Worm (Caenorhabditis elegans): ENCODE results near the gene tat-1.

Gene tat-1

DNA sequence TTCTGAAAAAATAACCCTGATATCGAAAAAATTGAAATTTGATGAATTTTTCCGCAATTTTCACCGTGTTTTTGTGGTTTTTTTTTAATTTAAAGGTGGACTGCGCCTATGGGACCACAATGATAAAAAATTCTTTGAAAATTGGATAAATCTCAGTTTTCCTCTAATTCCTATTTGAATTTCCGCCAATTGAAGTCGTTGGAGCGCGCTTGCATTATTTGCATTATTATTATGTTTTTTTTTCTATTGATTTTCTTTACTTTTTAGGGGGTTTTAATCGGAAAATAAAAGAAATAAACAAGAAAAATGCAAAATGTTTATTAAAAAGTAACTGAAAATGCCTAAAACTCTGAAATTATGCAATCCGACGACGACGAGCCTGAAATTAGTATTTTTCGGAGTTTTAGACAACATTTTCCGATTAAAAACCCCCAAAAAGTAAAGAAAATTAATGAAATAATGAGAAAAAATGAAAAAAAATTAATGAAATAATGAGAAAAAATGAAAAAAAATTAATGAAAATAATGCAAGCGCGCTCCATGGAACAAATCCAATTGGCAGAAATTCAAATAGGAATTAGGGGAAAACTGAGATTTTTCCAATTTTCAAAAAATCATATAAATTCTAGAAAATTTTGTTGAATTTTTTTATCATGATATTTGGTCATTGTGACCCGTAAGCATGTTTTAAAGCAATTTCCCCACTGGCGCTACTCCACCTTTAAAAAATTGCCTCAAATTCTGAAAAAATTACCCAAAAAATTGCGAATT, 34.3 kb upstream of the tat-1 start:
- no peak for TF ChIP-seq ceh-79 (tag; optimal IDR thresholded peaks at IDR 0.05)
- TF ChIP-seq ekl-4 (GFP tag; IDR thresholded peaks at IDR 0.05): peak; percentile 34; the same call in 1 of the 2 replicates
- TF ChIP-seq mcd-1 (GFP tag; IDR thresholded peaks at IDR 0.05): peak; percentile 49
- TF ChIP-seq hlh-12 (tag; optimal IDR thresholded peaks at IDR 0.05): no peak
- no peak for TF ChIP-seq tlf-1 (GFP tag; optimal IDR thresholded peaks at IDR 0.05)
- TF ChIP-seq ama-1 (optimal IDR thresholded peaks at IDR 0.05): no peak
- TF ChIP-seq ama-1 (GFP tag; optimal IDR thresholded peaks at IDR 0.05): no peak

DNA sequence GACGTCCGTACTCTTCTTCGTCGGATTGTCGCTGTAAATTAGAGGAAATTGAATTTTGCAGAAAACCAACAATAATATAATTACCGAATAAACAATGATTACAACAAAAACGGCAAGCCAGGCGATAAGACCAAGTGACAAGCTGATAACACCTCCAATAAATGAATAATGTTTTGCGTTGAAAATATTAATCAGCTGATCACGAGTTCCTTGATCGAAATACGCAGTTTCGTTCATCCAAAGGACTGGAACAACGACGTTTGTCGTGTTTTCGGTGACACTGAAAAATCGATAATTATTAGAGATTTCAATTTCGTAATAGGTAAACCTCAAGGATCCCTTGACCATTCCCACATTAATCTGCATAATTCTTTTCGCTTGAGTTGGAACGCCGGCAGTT, 32.3 kb upstream of the tat-1 start:
- TF ChIP-seq cebp-1 (GFP tag; IDR thresholded peaks at IDR 0.05): no peak
- peak; percentile 2 for TF ChIP-seq cebp-1 (tag; optimal IDR thresholded peaks at IDR 0.05)
- peak; percentile 37 for TF ChIP-seq nhr-80 (tag; optimal IDR thresholded peaks at IDR 0.05)
- TF ChIP-seq rcor-1 (GFP tag; IDR thresholded peaks at IDR 0.05): peak; percentile 34; the same call in 1 of the 2 replicates
- no peak for TF ChIP-seq madf-6 (GFP tag; IDR thresholded peaks at IDR 0.05)

DNA sequence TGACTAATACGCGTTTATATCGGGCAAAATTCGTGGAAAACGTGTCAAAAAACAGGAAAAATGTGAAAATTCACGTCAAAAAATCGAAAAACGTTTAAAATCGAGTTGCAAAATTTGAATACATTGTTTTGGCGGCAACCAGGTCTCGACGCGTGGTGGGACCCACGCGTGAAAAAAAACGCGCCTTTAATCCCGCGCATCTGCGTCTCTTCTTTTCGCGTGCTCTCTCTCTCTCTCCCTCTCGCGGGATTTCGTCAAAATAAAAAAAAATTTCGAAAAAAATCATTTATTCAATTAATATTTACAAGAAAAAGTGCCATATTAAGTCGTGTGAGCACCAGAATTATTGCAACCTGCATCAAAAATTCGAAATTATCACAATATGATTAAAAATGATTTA, 31.8 kb upstream of the tat-1 start, which contains the start of gene ani-1:
Gene ani-1, minus strand, starts transcription at position 61 of the 400 bp plus-strand sequence.
- peak; percentile 82 for TF ChIP-seq lsl-1 (GFP tag; optimal IDR thresholded peaks at IDR 0.05)
- TF ChIP-seq F52B5.7 (tag; optimal IDR thresholded peaks at IDR 0.05): peak; percentile 20
- TF ChIP-seq ekl-4 (GFP tag; IDR thresholded peaks at IDR 0.05): peak; percentile 61
- 0 out of 2 replicates have a peak, but pooled peaks have one; percentile 30 for TF ChIP-seq aptf-2 (GFP tag; conservative IDR thresholded peaks at IDR 0.05)
- TF ChIP-seq egrh-3 (GFP tag; IDR thresholded peaks at IDR 0.05): peak; percentile 49; the same call in 1 of the 2 replicates
- peak; percentile 68 for TF ChIP-seq snpc-1.3 (tag; optimal IDR thresholded peaks at IDR 0.05; ENCODE audit: insufficient read depth)
- peak; percentile 47 for TF ChIP-seq unc-130 (GFP tag; optimal IDR thresholded peaks at IDR 0.05)
- no peak for TF ChIP-seq hlh-26 (GFP tag; conservative IDR thresholded peaks at IDR 0.05)
- TF ChIP-seq lin-40 (tag; optimal IDR thresholded peaks at IDR 0.05): peak; percentile 57
- TF ChIP-seq efl-1 (GFP tag; optimal IDR thresholded peaks at IDR 0.05): peak; percentile 91
- TF ChIP-seq nfyb-1 (GFP tag; IDR thresholded peaks at IDR 0.05): peak; percentile 65
- TF ChIP-seq B0336.3 (GFP tag; IDR thresholded peaks at IDR 0.05): peak; percentile 62
- TF ChIP-seq hlh-12 (tag; optimal IDR thresholded peaks at IDR 0.05): no peak
- no peak for TF ChIP-seq repo-1 (tag; optimal IDR thresholded peaks at IDR 0.05)
- peak; percentile 68 for TF ChIP-seq snpc-3.4 (tag; optimal IDR thresholded peaks at IDR 0.05)
- TF ChIP-seq Y53G8AR.9 (GFP tag; conservative IDR thresholded peaks at IDR 0.05): peak; percentile 57; the same call in 1 of the 2 replicates
- TF ChIP-seq F10E7.11 (tag; optimal IDR thresholded peaks at IDR 0.05): no peak
- peak; percentile 97 for TF ChIP-seq hmg-1.2 (GFP tag; IDR thresholded peaks at IDR 0.05)
- TF ChIP-seq hsf-1 (GFP tag; IDR thresholded peaks at IDR 0.05): peak; percentile 38; the same call in 1 of the 2 replicates
- peak; percentile 89 for TF ChIP-seq dox-1 (GFP tag; IDR thresholded peaks at IDR 0.05)
- no peak for TF ChIP-seq unc-62 (GFP tag; optimal IDR thresholded peaks at IDR 0.05)
- no peak for TF ChIP-seq nhr-90 (tag; optimal IDR thresholded peaks at IDR 0.05)
- peak; percentile 84 for TF ChIP-seq D2030.7 (GFP tag; IDR thresholded peaks at IDR 0.05)
- no peak for TF ChIP-seq F55B11.4 (tag; optimal IDR thresholded peaks at IDR 0.05; ENCODE audit: borderline replicate concordance, insufficient read depth)
- TF ChIP-seq dpl-1 (GFP tag; optimal IDR thresholded peaks at IDR 0.05): peak; percentile 87
- TF ChIP-seq madf-3 (GFP tag; IDR thresholded peaks at IDR 0.05): peak; percentile 89
- peak; percentile 52; the same call in 1 of the 2 replicates for TF ChIP-seq zfh-2 (GFP tag; conservative IDR thresholded peaks at IDR 0.05)
- peak; percentile 79 for TF ChIP-seq ztf-28 (GFP tag; IDR thresholded peaks at IDR 0.05)
- TF ChIP-seq K11D2.4 (GFP tag; IDR thresholded peaks at IDR 0.05): peak; percentile 66; the same call in 1 of the 2 replicates
- 0 out of 2 replicates have a peak, but pooled peaks have one; percentile 48 for TF ChIP-seq pbrm-1 (GFP tag; IDR thresholded peaks at IDR 0.05)
- no peak for TF ChIP-seq cebp-1 (GFP tag; IDR thresholded peaks at IDR 0.05)
- peak; percentile 68 for TF ChIP-seq cebp-1 (tag; optimal IDR thresholded peaks at IDR 0.05)
- TF ChIP-seq tlf-1 (GFP tag; optimal IDR thresholded peaks at IDR 0.05): peak; percentile 76
- 0 out of 2 replicates have a peak, but pooled peaks have one; percentile 42 for TF ChIP-seq Y53F4B.3 (GFP tag; IDR thresholded peaks at IDR 0.05)
- TF ChIP-seq ceh-40 (GFP tag; IDR thresholded peaks at IDR 0.05): no peak
- TF ChIP-seq mcd-1 (GFP tag; IDR thresholded peaks at IDR 0.05): peak; percentile 83
- TF ChIP-seq Y67H2A.10 (GFP tag; conservative IDR thresholded peaks at IDR 0.05): 0 out of 2 replicates have a peak, but pooled peaks have one; percentile 32

Data from whole organism, young adult.